Fruit fly (Drosophila melanogaster): ENCODE data around the gene CtsB.

The CtsB gene

dm6 chrX:13762372-13762883, 19.5 kb downstream of the CtsB start, which contains the start of gene rdgB (continued):
- TF ChIP-seq CG16813 (GFP tag; IDR thresholded peaks at IDR 0.05; ENCODE audit: partially characterized antibody) (no peak), CG9932 (GFP tag; IDR thresholded peaks at IDR 0.05) (peak; percentile 68), corto (GFP tag; optimal IDR thresholded peaks at IDR 0.05) (no peak), ind (GFP tag; optimal IDR thresholded peaks at IDR 0.05) (peak; percentile 76), CG18011 (GFP tag; optimal IDR thresholded peaks at IDR 0.05) (no peak), bcd (GFP tag; optimal IDR thresholded peaks at IDR 0.05) (peak; percentile 81), Fer3 (tag; optimal IDR thresholded peaks at IDR 0.05) (peak; percentile 72), hkb (optimal IDR thresholded peaks at IDR 0.05) (no peak), hkb (GFP tag; IDR thresholded peaks at IDR 0.05) (peak; percentile 82), croc (GFP tag; conservative IDR thresholded peaks at IDR 0.05) (peak; percentile 69; the same call in 2 of the 3 replicates), btn (GFP tag; optimal IDR thresholded peaks at IDR 0.05) (no peak), tio (GFP tag; optimal IDR thresholded peaks at IDR 0.05) (peak; percentile 67), maf-S (GFP tag; optimal IDR thresholded peaks at IDR 0.05) (no peak), psq (GFP tag; optimal IDR thresholded peaks at IDR 0.05) (peak; percentile 86), Abd-B (GFP tag; optimal IDR thresholded peaks at IDR 0.05) (peak; percentile 84), z (GFP tag; IDR thresholded peaks at IDR 0.05) (no peak), chm (GFP tag; IDR thresholded peaks at IDR 0.05) (peak; percentile 56), Chrac-16 (GFP tag; optimal IDR thresholded peaks at IDR 0.05) (peak; percentile 62), abd-A (tag; optimal IDR thresholded peaks at IDR 0.05) (peak; percentile 78), CG2875 (GFP tag; optimal IDR thresholded peaks at IDR 0.05) (peak; percentile 64), knrl (GFP tag; IDR thresholded peaks at IDR 0.05; ENCODE audit: partially characterized antibody) (no peak; the same call in 2 of the 3 replicates), schlank (tag; optimal IDR thresholded peaks at IDR 0.05) (peak; percentile 3), gro (GFP tag; optimal IDR thresholded peaks at IDR 0.05) (peak; percentile 23), CG30020 (tag; optimal IDR thresholded peaks at IDR 0.05) (peak; percentile 36), CG10543 (GFP tag; optimal IDR thresholded peaks at IDR 0.05) (peak; percentile 89), CG10209 (GFP tag; optimal IDR thresholded peaks at IDR 0.05) (peak; percentile 87), CG14441 (GFP tag; IDR thresholded peaks at IDR 0.05) (peak; percentile 62; the same call in 1 of the 2 replicates), CG8281 (tag; optimal IDR thresholded peaks at IDR 0.05) (peak; percentile 51), ham (GFP tag; IDR thresholded peaks at IDR 0.05) (no peak), gfzf (GFP tag; optimal IDR thresholded peaks at IDR 0.05) (no peak), dati (GFP tag; IDR thresholded peaks at IDR 0.05) (0 out of 2 replicates have a peak, but pooled peaks have one; percentile 2), sd (tag; optimal IDR thresholded peaks at IDR 0.05) (no peak), CG2678 (tag; optimal IDR thresholded peaks at IDR 0.05) (peak; percentile 89), pum (GFP tag; optimal IDR thresholded peaks at IDR 0.05) (peak; percentile 52), chinmo (GFP tag; IDR thresholded peaks at IDR 0.05; ENCODE audit: partially characterized antibody) (peak; percentile 79; the same call in 3 of the 4 replicates), Deaf1 (tag; optimal IDR thresholded peaks at IDR 0.05) (peak; percentile 96), lbe (GFP tag; optimal IDR thresholded peaks at IDR 0.05) (peak; percentile 60), kah (GFP tag; optimal IDR thresholded peaks at IDR 0.05) (peak; percentile 6), CG12299 (tag; optimal IDR thresholded peaks at IDR 0.05) (peak; percentile 60), fd102C (GFP tag; optimal IDR thresholded peaks at IDR 0.05) (no peak), ap (GFP tag; IDR thresholded peaks at IDR 0.05) (0 out of 2 replicates have a peak, but pooled peaks have one; percentile 14), ssp (GFP tag; IDR thresholded peaks at IDR 0.05) (peak; percentile 68), dm (GFP tag; optimal IDR thresholded peaks at IDR 0.05) (no peak), CG15601 (tag; optimal IDR thresholded peaks at IDR 0.05) (peak; percentile 78), CG11504 (tag; optimal IDR thresholded peaks at IDR 0.05) (peak; percentile 88), BtbVII (GFP tag; optimal IDR thresholded peaks at IDR 0.05) (peak; percentile 46), Six4 (GFP tag; optimal IDR thresholded peaks at IDR 0.05) (peak; percentile 51), CG10274 (GFP tag; optimal IDR thresholded peaks at IDR 0.05) (peak; percentile 60), pzg (GFP tag; optimal IDR thresholded peaks at IDR 0.05) (no peak), YL-1 (GFP tag; optimal IDR thresholded peaks at IDR 0.05) (no peak)
